Fruit fly (Drosophila melanogaster) whole organism: ENCODE results near the gene alph.
A peak's percentile ranks its signal among the peaks of the same experiment; 100 is the strongest.

Experiments
- CG8478 ChIP-seq: fragments of >200 bp; optimal IDR thresholded peaks from 2 replicates; lab custom pipeline; 2018; ENCODE audit warnings: inconsistent platforms
- Dll ChIP-seq: fragments of >200 bp; optimal IDR thresholded peaks from 2 replicates; lab custom pipeline; 2017
- psq ChIP-seq: fragments of >200 bp; optimal IDR thresholded peaks from 2 replicates; lab custom pipeline; 2017

- TF ChIP-seq Dll (lab: Kevin White, UChicago) = peak; percentile 90
- no peak for TF ChIP-seq psq (lab: Kevin White, UChicago)
- no peak for TF ChIP-seq CG8478 (lab: Kevin White, UChicago)
Measured at dm6 chr3R:29618515-29619157, 27.0 kb downstream of the alph start, which contains the start of gene CG1907.
